Worm (Caenorhabditis elegans): Measurements from ENCODE around the gene cpt-3.
A peak's percentile ranks its signal among the peaks of the same experiment; 100 is the strongest.

The cpt-3 gene

ce11 chrIII:2100842-2101241, 18.2 kb downstream of the cpt-3 start (continued):
- no peak for TF ChIP-seq unc-62 (GFP tag; optimal IDR thresholded peaks at IDR 0.05 in 1 of 2)
- TF ChIP-seq unc-62 (tag; optimal IDR thresholded peaks at IDR 0.05) = no peak
- TF ChIP-seq php-3 (GFP tag; IDR thresholded peaks at IDR 0.05) = peak; percentile 44; the same call in 1 of the 2 replicates
- no peak for TF ChIP-seq tra-1 (GFP tag; IDR thresholded peaks at IDR 0.05)
- TF ChIP-seq attf-4 (tag; optimal IDR thresholded peaks at IDR 0.05) = no peak
- no peak for TF ChIP-seq daf-12 (tag; optimal IDR thresholded peaks at IDR 0.05)
- no peak for TF ChIP-seq F44E2.7 (GFP tag; IDR thresholded peaks at IDR 0.05)
- TF ChIP-seq daf-19 (GFP tag; conservative IDR thresholded peaks at IDR 0.05) = no peak
- TF ChIP-seq dmd-9 (GFP tag; IDR thresholded peaks at IDR 0.05) = 0 out of 2 replicates have a peak, but pooled peaks have one; percentile 5
- TF ChIP-seq zip-2 (tag; optimal IDR thresholded peaks at IDR 0.05) = no peak
- peak; percentile 79 for TF ChIP-seq ctbp-1 (GFP tag; IDR thresholded peaks at IDR 0.05)
- no peak for TF ChIP-seq D1046.2 (GFP tag; IDR thresholded peaks at IDR 0.05)
- no peak for TF ChIP-seq pqm-1 (tag; optimal IDR thresholded peaks at IDR 0.05)
- peak; percentile 90 for TF ChIP-seq hmg-1.1 (GFP tag; IDR thresholded peaks at IDR 0.05)
- no peak for TF ChIP-seq daf-8 (GFP tag; IDR thresholded peaks at IDR 0.05)
- TF ChIP-seq duxl-1 (tag; optimal IDR thresholded peaks at IDR 0.05; ENCODE audit: poor library complexity) = peak; percentile 79
- TF ChIP-seq nhr-11 (tag; optimal IDR thresholded peaks at IDR 0.05) = peak; percentile 17
- TF ChIP-seq ceh-82 (tag; optimal IDR thresholded peaks at IDR 0.05) = no peak
- no peak; the same call in 1 of the 2 replicates for TF ChIP-seq arid-1 (GFP tag; conservative IDR thresholded peaks at IDR 0.05)
- TF ChIP-seq ceh-62 (tag; optimal IDR thresholded peaks at IDR 0.05) = no peak
- no peak for TF ChIP-seq mxl-3 (GFP tag; optimal IDR thresholded peaks at IDR 0.05)
- TF ChIP-seq sdz-12 (GFP tag; optimal IDR thresholded peaks at IDR 0.05) = no peak
- TF ChIP-seq madf-5 (GFP tag; IDR thresholded peaks at IDR 0.05) = no peak
- no peak for TF ChIP-seq Y5F2A.4 (GFP tag; optimal IDR thresholded peaks at IDR 0.05)
- peak; percentile 5 to 71 for TF ChIP-seq hif-1 (tag; optimal IDR thresholded peaks at IDR 0.05)
- no peak for TF ChIP-seq ztf-11 (tag; optimal IDR thresholded peaks at IDR 0.05)
- no peak for TF ChIP-seq aly-2 (tag; optimal IDR thresholded peaks at IDR 0.05)
- no peak for TF ChIP-seq ztf-7 (tag; optimal IDR thresholded peaks at IDR 0.05)
- no peak for TF ChIP-seq Y105C5A.15 (GFP tag; IDR thresholded peaks at IDR 0.05)
- TF ChIP-seq rbr-2 (tag; optimal IDR thresholded peaks at IDR 0.05) = peak; percentile 80
- TF ChIP-seq ces-1 (GFP tag; optimal IDR thresholded peaks at IDR 0.05) = peak; percentile 90
- 0 out of 2 replicates have a peak, but pooled peaks have one; percentile 27 for TF ChIP-seq ceh-20 (GFP tag; IDR thresholded peaks at IDR 0.05)
- TF ChIP-seq gei-8 (GFP tag; optimal IDR thresholded peaks at IDR 0.05) = no peak
- peak; percentile 59 for TF ChIP-seq nhr-48 (tag; optimal IDR thresholded peaks at IDR 0.05)
- TF ChIP-seq dpl-1 (GFP tag; optimal IDR thresholded peaks at IDR 0.05) = peak; percentile 24
- no peak for TF ChIP-seq tag-97 (GFP tag; IDR thresholded peaks at IDR 0.05)
- TF ChIP-seq Y75B8A.6 (GFP tag; IDR thresholded peaks at IDR 0.05) = no peak
- TF ChIP-seq egl-43 (GFP tag; IDR thresholded peaks at IDR 0.05) = peak; percentile 79; the same call in 1 of the 2 replicates
- TF ChIP-seq mxl-2 (GFP tag; conservative IDR thresholded peaks at IDR 0.05) = no peak
- TF ChIP-seq nhr-102 (tag; optimal IDR thresholded peaks at IDR 0.05) = peak; percentile 32
- TF ChIP-seq Y48G9A.11 (GFP tag; IDR thresholded peaks at IDR 0.05) = no peak
- TF ChIP-seq ZK546.5 (tag; optimal IDR thresholded peaks at IDR 0.05) = no peak
- TF ChIP-seq dve-1 (tag; optimal IDR thresholded peaks at IDR 0.05; ENCODE audit: insufficient read depth) = peak; percentile 68
- peak in 1 of 2 experiments; percentile 32 for TF ChIP-seq daf-16 (GFP tag; optimal IDR thresholded peaks at IDR 0.05)
- TF ChIP-seq daf-16 (tag; optimal IDR thresholded peaks at IDR 0.05) = peak; percentile 58
- no peak for TF ChIP-seq zfp-3 (GFP tag; conservative IDR thresholded peaks at IDR 0.05)
- no peak for TF ChIP-seq ama-1 (optimal IDR thresholded peaks at IDR 0.05)
- no peak for TF ChIP-seq snpc-1.2 (GFP tag; IDR thresholded peaks at IDR 0.05)
- no peak for TF ChIP-seq lin-15B (tag; optimal IDR thresholded peaks at IDR 0.05)
- peak in 1 of 2 experiments; percentile 66 for TF ChIP-seq mdl-1 (tag; optimal IDR thresholded peaks at IDR 0.05)
- peak; percentile 28 for TF ChIP-seq nhr-28 (tag; optimal IDR thresholded peaks at IDR 0.05)
- peak; percentile 79 for TF ChIP-seq fkh-10 (GFP tag; optimal IDR thresholded peaks at IDR 0.05)
- no peak for TF ChIP-seq T20F7.1 (GFP tag; optimal IDR thresholded peaks at IDR 0.05)

All from whole organism, L4 larva.